Fruit fly (Drosophila melanogaster) whole organism, wandering third instar larva: ENCODE data around the gene CG1074.

Experiments used
- Abd-B ChIP-seq: fragments of >200 bp; optimal IDR thresholded peaks from 2 replicates; lab custom pipeline; 2017; ENCODE audit warnings: missing biosample characterization, missing genetic modification characterization
- CG32264 ChIP-seq: fragments of 200-800 bp; sonication (Bioruptor generic); optimal IDR thresholded peaks from 2 replicates; lab custom pipeline; 2016; ENCODE audit warnings: missing biosample characterization, missing genetic modification characterization
- CG9705 ChIP-seq: fragments of 200-800 bp; sonication (Bioruptor generic); optimal IDR thresholded peaks from 2 replicates; lab custom pipeline; 2018; ENCODE audit warnings: missing biosample characterization, mild to moderate bottlenecking, missing genetic modification characterization
- CrebA ChIP-seq: fragments of 200-800 bp; sonication (Bioruptor generic); optimal IDR thresholded peaks from 2 replicates; lab custom pipeline; 2016; ENCODE audit warnings: missing biosample characterization, mild to moderate bottlenecking, missing genetic modification characterization, borderline replicate concordance
- Dfd ChIP-seq: fragments of >200 bp; optimal IDR thresholded peaks from 2 replicates; lab custom pipeline; 2017; ENCODE audit warnings: missing biosample characterization, missing genetic modification characterization
- Dif ChIP-seq: fragments of 200-275, 200-300 bp; sonication (Bioruptor generic); optimal IDR thresholded peaks from 2 replicates; lab custom pipeline; 2018; ENCODE audit warnings: missing biosample characterization, missing genetic modification characterization; ENCODE audit not compliant: partially characterized antibody
- GATAd ChIP-seq: sonication (Bioruptor generic); optimal IDR thresholded peaks from 2 replicates; lab custom pipeline; 2016; ENCODE audit warnings: missing biosample characterization, missing genetic modification characterization
- HLH106 ChIP-seq: fragments of 200-800 bp; optimal IDR thresholded peaks from 3 replicates; lab custom pipeline; 2019; ENCODE audit warnings: missing biosample characterization, mild to moderate bottlenecking, missing genetic modification characterization, moderate library complexity
- Hnf4 ChIP-seq: fragments of 200-800 bp; sonication (Bioruptor generic); optimal IDR thresholded peaks from 2 replicates; lab custom pipeline; 2016; ENCODE audit warnings: missing biosample characterization, mild to moderate bottlenecking, missing genetic modification characterization
- Hr78 ChIP-seq: fragments of >200 bp; optimal IDR thresholded peaks from 2 replicates; lab custom pipeline; 2017; ENCODE audit warnings: missing biosample characterization, missing genetic modification characterization
- Hr83 ChIP-seq: fragments of 200-300 bp; sonication (Bioruptor generic); optimal IDR thresholded peaks from 2 replicates; lab custom pipeline; 2016; ENCODE audit warnings: missing biosample characterization, mild to moderate bottlenecking, missing genetic modification characterization, moderate library complexity; ENCODE audit not compliant: poor library complexity, severe bottlenecking
- Jra ChIP-seq: sonication (Bioruptor generic); optimal IDR thresholded peaks from 2 replicates; lab custom pipeline; 2016; ENCODE audit warnings: missing biosample characterization, missing genetic modification characterization
- Mio ChIP-seq: sonication (Bioruptor generic); optimal IDR thresholded peaks from 2 replicates; lab custom pipeline; 2016; ENCODE audit warnings: missing biosample characterization, missing genetic modification characterization
- Myc ChIP-seq: fragments of >200 bp; optimal IDR thresholded peaks from 2 replicates; lab custom pipeline; 2017
- N ChIP-seq: fragments of >200 bp; optimal IDR thresholded peaks from 2 replicates; lab custom pipeline; 2018; ENCODE audit warnings: missing biosample characterization, missing external identifiers, missing genetic modification characterization
- OdsH ChIP-seq: fragments of 200-800 bp; sonication (Bioruptor generic); optimal IDR thresholded peaks from 2 replicates; lab custom pipeline; 2016; ENCODE audit warnings: missing biosample characterization, mild to moderate bottlenecking, missing genetic modification characterization
- Rel ChIP-seq, 2 experiments: fragments of 200-800 bp; sonication (Bioruptor generic) in 1 of 2; optimal IDR thresholded peaks; 2 replicates in 1 of 2; 3 replicates in 1 of 2; lab custom pipeline; 2016 to 2019; ENCODE audit warnings: mild to moderate bottlenecking in 2 of 2, missing biosample characterization in 2 of 2, missing genetic modification characterization in 2 of 2, moderate library complexity in 1 of 2
- Sp1 ChIP-seq: fragments of 200-800 bp; sonication (Bioruptor generic); optimal IDR thresholded peaks from 3 replicates; lab custom pipeline; 2019; ENCODE audit warnings: missing biosample characterization, mild to moderate bottlenecking, missing genetic modification characterization, moderate library complexity
- Vsx2 ChIP-seq: fragments of 200-300, 225-300 bp; sonication (Bioruptor generic); optimal IDR thresholded peaks from 2 replicates; lab custom pipeline; 2018; ENCODE audit warnings: missing biosample characterization, missing genetic modification characterization; ENCODE audit not compliant: partially characterized antibody
- br ChIP-seq: fragments of 200-800 bp; sonication (Bioruptor generic); optimal IDR thresholded peaks from 2 replicates; lab custom pipeline; 2016; ENCODE audit warnings: missing biosample characterization, missing genetic modification characterization
- brk ChIP-seq: fragments of 200-800 bp; sonication (Bioruptor generic); optimal IDR thresholded peaks from 2 replicates; lab custom pipeline; 2016; ENCODE audit warnings: missing biosample characterization, mild to moderate bottlenecking, missing genetic modification characterization
- dl ChIP-seq, 2 experiments: fragments of 175-275, 200-275 bp in 1 of 2; fragments of 200-275 bp in 1 of 2; sonication (Bioruptor generic); optimal IDR thresholded peaks; lab custom pipeline; 2018; ENCODE audit warnings: mild to moderate bottlenecking in 2 of 2, missing biosample characterization in 2 of 2, missing genetic modification characterization in 2 of 2, moderate library complexity in 2 of 2; ENCODE audit not compliant: partially characterized antibody in 2 of 2, insufficient read depth in 1 of 2
- dmrt93B ChIP-seq: fragments of 200-800 bp; sonication (Bioruptor generic); optimal IDR thresholded peaks from 2 replicates; lab custom pipeline; 2018; ENCODE audit warnings: missing biosample characterization, mild to moderate bottlenecking, missing genetic modification characterization
- ey ChIP-seq: fragments of 200-800 bp; sonication (Bioruptor generic); optimal IDR thresholded peaks from 2 replicates; lab custom pipeline; 2016; ENCODE audit warnings: missing biosample characterization, missing genetic modification characterization
- foxo ChIP-seq, 2 experiments: fragments of 200-800 bp; sonication (Bioruptor generic); optimal IDR thresholded peaks; 2 replicates in 1 of 2; 3 replicates in 1 of 2; lab custom pipeline; 2016 to 2017; ENCODE audit warnings: missing biosample characterization in 2 of 2, missing genetic modification characterization in 2 of 2
- fru ChIP-seq: fragments of 200-800 bp; sonication (Bioruptor generic); optimal IDR thresholded peaks from 3 replicates; lab custom pipeline; 2016; ENCODE audit warnings: missing biosample characterization, mild to moderate bottlenecking, missing genetic modification characterization
- h ChIP-seq: fragments of 200-800 bp; sonication (Bioruptor generic); optimal IDR thresholded peaks from 3 replicates; lab custom pipeline; 2016; ENCODE audit warnings: missing biosample characterization, mild to moderate bottlenecking, missing genetic modification characterization
- jim ChIP-seq: fragments of 175-275, 200-325 bp; sonication (Bioruptor generic); optimal IDR thresholded peaks from 2 replicates; lab custom pipeline; 2016; ENCODE audit warnings: missing biosample characterization, mild to moderate bottlenecking, missing genetic modification characterization
- lola ChIP-seq: fragments of >200 bp; optimal IDR thresholded peaks from 2 replicates; lab custom pipeline; 2017; ENCODE audit warnings: missing biosample characterization, missing genetic modification characterization
- pan ChIP-seq: fragments of >200 bp; optimal IDR thresholded peaks from 2 replicates; lab custom pipeline; 2017
- psq ChIP-seq: fragments of 200-800 bp; sonication (Bioruptor generic); optimal IDR thresholded peaks from 3 replicates; lab custom pipeline; 2017; ENCODE audit warnings: missing biosample characterization, mild to moderate bottlenecking, missing genetic modification characterization, moderate library complexity
- sage ChIP-seq: fragments of 200-800 bp; sonication (Bioruptor generic); optimal IDR thresholded peaks from 2 replicates; lab custom pipeline; 2016; ENCODE audit warnings: missing biosample characterization, mild to moderate bottlenecking, missing genetic modification characterization
- sv ChIP-seq: fragments of 200-800 bp; sonication (Bioruptor generic); optimal IDR thresholded peaks from 3 replicates; lab custom pipeline; 2016; ENCODE audit warnings: missing biosample characterization, missing genetic modification characterization
- tai ChIP-seq: sonication (Bioruptor generic); optimal IDR thresholded peaks from 2 replicates; lab custom pipeline; 2016; ENCODE audit warnings: missing biosample characterization, missing genetic modification characterization
- usp ChIP-seq: fragments of >200 bp; optimal IDR thresholded peaks from 2 replicates; lab custom pipeline; 2017; ENCODE audit warnings: missing biosample characterization, missing genetic modification characterization
- woc ChIP-seq: sonication (Bioruptor generic); optimal IDR thresholded peaks from 2 replicates; lab custom pipeline; 2016; ENCODE audit warnings: missing biosample characterization, mild to moderate bottlenecking, missing genetic modification characterization

The CG1074 gene

DNA sequence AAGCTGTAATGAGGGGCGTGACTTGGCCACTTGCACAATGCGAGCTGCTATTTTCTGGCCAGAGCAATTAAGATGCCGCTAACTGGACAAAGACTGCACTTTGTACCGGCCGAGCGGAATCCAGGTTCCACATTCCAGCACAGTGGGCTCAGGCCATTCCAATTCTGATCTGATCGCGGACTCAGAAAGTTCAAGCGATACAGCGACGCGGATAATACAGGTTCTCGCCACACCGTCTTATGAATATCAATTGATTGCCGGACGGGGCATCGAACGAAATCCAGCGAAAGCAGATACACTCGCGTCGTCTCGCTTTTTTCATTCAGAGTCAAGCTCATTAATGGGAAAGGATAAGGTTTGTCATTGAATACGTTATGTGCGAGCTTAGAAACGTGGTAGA is 35.2 kb downstream of the CG1074 start:
- peak; percentile 72 for TF ChIP-seq Hnf4 (GFP tag; lab: Kevin White, UChicago)
- TF ChIP-seq psq (GFP tag; lab: Kevin White, UChicago), result no peak

DNA sequence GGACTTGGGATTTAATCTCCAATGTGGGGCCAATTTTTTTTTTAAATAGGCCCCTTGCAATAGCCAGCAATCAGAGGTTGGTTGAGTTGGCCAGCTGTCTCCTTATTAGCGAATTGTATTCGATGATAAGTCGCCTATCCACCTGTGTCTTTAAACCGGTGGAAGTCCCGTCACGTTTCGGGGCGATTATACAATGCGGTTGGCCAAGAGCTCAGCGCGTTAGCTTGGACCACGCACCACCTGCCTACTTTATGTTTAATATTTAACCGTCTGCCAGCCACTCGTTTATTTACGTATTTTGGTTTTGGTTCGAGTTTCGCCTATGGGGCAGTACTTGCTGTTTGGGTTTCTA is 36.9 kb downstream of the CG1074 start:
- TF ChIP-seq Rel (GFP tag; optimal IDR thresholded peaks at IDR 0.05; lab: Kevin White, UChicago) (no peak), Rel (tag; optimal IDR thresholded peaks at IDR 0.05; lab: Kevin White, UChicago) (peak; percentile 2), foxo (GFP tag; optimal IDR thresholded peaks at IDR 0.05; lab: Kevin White, UChicago) (no peak)
- TF ChIP-seq, all 38 proteins: peak for 1

DNA sequence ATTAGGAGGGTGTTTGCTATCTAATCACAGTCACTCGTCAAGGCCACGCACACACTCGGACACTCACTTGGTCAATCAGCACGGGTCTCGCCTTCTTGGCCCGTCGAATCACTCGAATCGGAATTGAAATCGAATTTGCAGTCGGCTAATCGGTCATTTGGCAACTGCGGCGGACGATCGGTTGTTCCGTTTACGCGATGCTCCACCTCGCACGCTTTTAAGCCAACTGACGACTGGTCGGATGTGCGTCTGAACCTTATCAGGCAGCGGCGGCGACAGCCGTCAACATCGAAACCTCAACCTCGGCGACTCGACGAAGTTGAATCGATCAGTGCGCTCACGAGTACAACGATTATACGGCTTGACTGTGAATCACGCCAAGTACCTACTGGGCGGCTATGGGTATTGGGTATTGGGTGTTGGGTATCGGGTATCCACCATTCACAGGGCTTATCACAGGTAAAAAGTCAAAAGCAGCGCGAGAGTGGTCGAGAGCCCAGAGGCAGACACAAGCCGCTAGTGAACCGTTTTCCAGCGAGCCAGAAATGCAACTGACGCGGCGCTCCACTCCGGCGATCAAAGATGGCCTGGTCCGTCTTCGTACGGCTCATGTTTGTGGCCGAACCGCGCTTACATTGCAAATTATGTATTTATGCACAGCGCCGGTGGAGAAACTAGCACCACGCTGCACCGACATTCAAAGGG is 37.4 kb downstream of the CG1074 start:
- TF ChIP-seq Sp1 (GFP tag; lab: Kevin White, UChicago) (peak; percentile 8), foxo (GFP tag; optimal IDR thresholded peaks at IDR 0.05; lab: Kevin White, UChicago) (peak in 1 of 2 experiments; percentile 29), dl (GFP tag; optimal IDR thresholded peaks at IDR 0.05; lab: Kevin White, UChicago; ENCODE audit: insufficient read depth in 1 of 2, partially characterized antibody in 2 of 2) (peak in 1 of 2 experiments; percentile 47), lola (GFP tag; lab: Kevin White, UChicago) (no peak), brk (no peak), woc (GFP tag; lab: Kevin White, UChicago) (no peak), GATAd (GFP tag; lab: Kevin White, UChicago) (no peak), Hnf4 (GFP tag; lab: Kevin White, UChicago) (peak; percentile 30), Dif (GFP tag; lab: Kevin White, UChicago) (no peak), tai (GFP tag; lab: Kevin White, UChicago) (no peak), jim (GFP tag; lab: Kevin White, UChicago) (no peak), Hr78 (GFP tag; lab: Kevin White, UChicago) (no peak), N (no peak), CrebA (GFP tag; lab: Kevin White, UChicago) (no peak), Rel (GFP tag; optimal IDR thresholded peaks at IDR 0.05; lab: Kevin White, UChicago) (no peak), Rel (tag; optimal IDR thresholded peaks at IDR 0.05; lab: Kevin White, UChicago) (peak; percentile 85), HLH106 (tag; lab: Kevin White, UChicago) (no peak), OdsH (GFP tag; lab: Kevin White, UChicago) (no peak), Dfd (GFP tag; lab: Kevin White, UChicago) (no peak), pan (lab: Kevin White, UChicago) (no peak), h (GFP tag; lab: Kevin White, UChicago) (peak; percentile 96), CG9705 (GFP tag; lab: Kevin White, UChicago) (no peak), CG32264 (GFP tag; lab: Kevin White, UChicago) (no peak), Abd-B (no peak), Hr83 (GFP tag; lab: Kevin White, UChicago) (peak; percentile 27), ey (GFP tag; lab: Kevin White, UChicago) (no peak), Myc (lab: Kevin White, UChicago) (no peak), br (peak; percentile 38), Vsx2 (GFP tag; lab: Kevin White, UChicago) (peak; percentile 43), Jra (GFP tag; lab: Kevin White, UChicago) (peak; percentile 61), Mio (GFP tag; lab: Kevin White, UChicago) (no peak), sv (GFP tag; lab: Kevin White, UChicago) (no peak), fru (peak; percentile 31), psq (GFP tag; lab: Kevin White, UChicago) (no peak), usp (GFP tag; lab: Kevin White, UChicago) (no peak), sage (GFP tag; lab: Kevin White, UChicago) (no peak), dmrt93B (GFP tag; lab: Kevin White, UChicago) (no peak)
